Fruit fly (Drosophila melanogaster) Kc167 (cell line): ENCODE measurements around the gene CG32603.

ENCODE experiments used
- Myc ChIP-seq: fragments of >200 bp; optimal IDR thresholded peaks from 2 replicates; lab custom pipeline; 2017; ENCODE audit warnings: missing external identifiers
- Sin3A ChIP-seq: fragments of >200 bp; optimal IDR thresholded peaks from 2 replicates; lab custom pipeline; 2018; ENCODE audit warnings: missing external identifiers
- h ChIP-seq: fragments of >200 bp; optimal IDR thresholded peaks from 3 replicates; lab custom pipeline; 2018; ENCODE audit warnings: missing external identifiers
- insv ChIP-seq: fragments of >200 bp; optimal IDR thresholded peaks from 3 replicates; lab custom pipeline; 2018; ENCODE audit warnings: missing external identifiers
- psq ChIP-seq: fragments of >200 bp; optimal IDR thresholded peaks from 2 replicates; lab custom pipeline; 2017; ENCODE audit warnings: missing external identifiers
- ttk ChIP-seq: sonication (Bioruptor generic); optimal IDR thresholded peaks from 2 replicates; lab custom pipeline; 2017; ENCODE audit warnings: missing external identifiers

Gene CG32603

DNA sequence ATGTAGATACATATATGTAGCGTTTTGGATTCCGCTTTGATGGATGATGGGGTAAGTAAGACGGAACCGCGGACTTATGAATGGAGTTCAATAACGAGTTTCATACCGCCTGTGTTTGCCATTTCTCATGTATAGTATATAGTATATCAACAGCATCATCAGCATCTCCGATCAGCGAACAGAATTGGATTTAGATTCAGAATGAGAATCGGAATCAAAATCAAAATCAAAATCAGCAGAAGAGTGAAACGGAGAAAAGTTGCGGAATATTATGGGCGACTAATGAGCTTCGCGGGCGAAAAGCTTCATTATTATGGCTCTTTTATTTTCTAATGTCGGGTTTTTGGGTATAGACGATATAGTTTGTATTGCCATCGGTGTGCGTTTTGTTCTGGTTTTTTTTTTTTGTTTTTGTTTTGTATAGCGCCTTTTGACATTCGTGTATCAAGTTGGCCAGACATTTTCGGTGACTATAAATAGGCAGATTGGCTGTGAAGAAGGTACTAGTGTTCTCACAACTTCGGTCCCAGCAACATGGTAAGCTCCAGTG, at the start of gene CG32603:
Gene CG32603 (plus strand): TSS at position 500 of the 550 bp plus-strand sequence.
- TF ChIP-seq psq (lab: Kevin White, UChicago): no peak
- TF ChIP-seq ttk (lab: Kevin White, UChicago): no peak
- no peak for TF ChIP-seq insv (lab: Kevin White, UChicago)

DNA sequence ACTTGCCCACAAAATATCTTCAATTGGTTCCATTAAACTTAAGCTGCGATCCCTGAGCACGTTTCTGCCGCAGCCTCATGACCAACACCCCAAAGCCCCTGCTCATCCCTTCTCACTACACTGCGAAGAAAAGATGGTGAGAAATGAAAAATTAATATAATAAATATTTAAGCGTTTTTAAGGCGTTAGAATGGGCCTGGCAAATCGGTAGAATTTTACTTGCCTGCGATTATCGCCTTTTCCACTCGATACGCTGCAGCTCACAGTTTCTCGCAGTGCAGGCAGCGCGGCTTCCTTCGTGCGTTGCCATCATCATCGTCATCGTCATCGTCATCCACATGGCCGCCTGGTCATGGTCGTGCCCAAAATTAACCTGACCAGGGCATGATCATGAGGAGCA, 36.2 kb upstream of the CG32603 start:
- TF ChIP-seq Myc: no peak
- no peak for TF ChIP-seq Sin3A (lab: Kevin White, UChicago)
- TF ChIP-seq ttk (lab: Kevin White, UChicago): no peak
- TF ChIP-seq insv (lab: Kevin White, UChicago): no peak
- no peak for TF ChIP-seq psq (lab: Kevin White, UChicago)
- no peak for TF ChIP-seq h (lab: Kevin White, UChicago)

DNA sequence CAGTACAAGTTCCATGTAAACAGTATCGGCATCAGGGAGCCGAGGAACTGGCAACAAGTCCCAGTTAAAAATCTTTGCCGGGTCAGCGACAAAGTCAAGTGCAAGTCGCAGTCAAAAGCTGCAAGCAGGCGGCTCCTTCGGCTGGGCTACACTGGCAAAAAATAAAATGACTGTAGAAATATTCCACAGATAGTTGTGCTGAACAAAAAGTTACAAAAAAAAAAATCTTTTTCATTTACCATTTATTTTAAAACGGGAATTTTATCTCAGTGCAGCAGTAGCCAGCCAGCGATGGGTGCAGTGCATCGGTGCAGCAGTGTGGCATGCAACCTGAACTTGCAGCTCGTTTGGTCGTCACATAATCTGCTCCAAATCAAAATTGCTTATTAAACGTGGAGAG, 35.0 kb upstream of the CG32603 start:
- TF ChIP-seq Myc (no peak), ttk (lab: Kevin White, UChicago) (no peak), psq (lab: Kevin White, UChicago) (no peak), h (lab: Kevin White, UChicago) (no peak), insv (lab: Kevin White, UChicago) (no peak), Sin3A (lab: Kevin White, UChicago) (no peak)

DNA sequence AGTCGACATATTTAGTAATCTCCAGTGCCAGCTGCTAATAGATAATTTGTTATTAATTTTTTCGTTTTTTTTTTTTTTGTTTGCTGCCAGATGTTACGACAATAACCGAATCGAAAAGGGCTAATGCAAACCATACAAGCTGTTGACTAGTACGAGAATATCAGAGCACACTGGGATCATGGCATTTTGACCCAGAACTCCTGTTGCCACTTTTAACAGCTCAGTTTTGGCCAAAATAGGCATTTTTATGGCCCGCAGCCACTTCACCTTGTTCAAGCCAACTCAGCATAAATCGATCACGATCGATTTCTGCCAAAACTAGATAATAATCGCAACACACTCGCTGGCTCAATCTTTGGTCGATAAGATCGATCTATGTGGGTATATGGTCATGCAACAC, 32.5 kb upstream of the CG32603 start, which contains the start of gene CG12479:
Gene CG12479 (minus strand): TSS at position 101 of the 400 bp plus-strand sequence.
- TF ChIP-seq insv (lab: Kevin White, UChicago) (no peak), psq (lab: Kevin White, UChicago) (no peak), Myc (no peak), Sin3A (lab: Kevin White, UChicago) (no peak), ttk (lab: Kevin White, UChicago) (no peak), h (lab: Kevin White, UChicago) (no peak)

DNA sequence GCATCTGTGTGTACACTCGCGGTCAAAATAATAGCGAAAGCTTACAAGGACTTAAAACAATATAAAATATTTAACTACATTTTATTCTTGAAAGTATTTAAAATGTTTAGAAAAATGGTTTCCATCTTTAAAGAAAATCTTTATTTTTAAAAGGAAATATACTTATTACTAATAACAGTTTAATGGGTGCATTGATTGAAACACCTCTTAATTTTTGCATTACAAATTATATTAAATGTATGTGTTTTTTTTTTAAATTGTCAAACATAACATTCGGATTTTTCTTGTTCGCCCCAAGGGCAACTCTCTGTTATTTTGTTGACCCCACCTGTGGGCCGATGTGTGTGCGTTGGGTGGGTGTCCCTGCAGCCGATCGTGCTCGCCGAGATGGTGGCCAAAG, 30.7 kb upstream of the CG32603 start:
- TF ChIP-seq psq (lab: Kevin White, UChicago) (no peak), Sin3A (lab: Kevin White, UChicago) (no peak), ttk (lab: Kevin White, UChicago) (no peak), h (lab: Kevin White, UChicago) (no peak), insv (lab: Kevin White, UChicago) (no peak), Myc (no peak)

DNA sequence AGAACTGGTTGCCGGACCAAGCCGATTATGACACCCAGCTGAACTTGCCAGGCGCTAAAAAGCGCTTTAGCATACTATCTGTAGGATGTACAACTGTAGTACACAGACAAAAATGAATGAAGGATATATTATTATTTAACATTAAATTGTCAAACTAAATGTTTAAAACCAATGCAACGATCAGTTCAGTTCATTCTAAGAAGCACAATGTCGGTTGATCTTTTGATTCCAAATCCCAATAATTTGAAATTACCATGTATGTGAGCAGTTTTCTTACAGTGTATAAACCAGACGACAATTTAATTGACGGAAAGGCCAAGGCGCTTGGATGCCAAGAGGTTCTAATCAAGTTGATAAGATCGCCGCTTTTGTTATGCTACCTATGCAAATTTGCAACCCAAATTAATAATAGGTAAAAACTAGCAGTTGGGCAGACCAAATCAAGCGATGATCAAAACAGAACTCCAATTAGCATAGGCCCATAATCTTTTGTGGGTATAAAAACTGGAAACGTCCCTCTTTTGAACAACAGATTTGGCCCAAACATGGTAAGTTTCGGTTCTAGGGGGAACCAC, 15.2 kb upstream of the CG32603 start, which contains the start of gene CG12480:
Gene CG12480 (plus strand): TSS at position 525 of the 575 bp plus-strand sequence.
- TF ChIP-seq h (lab: Kevin White, UChicago): no peak
- no peak for TF ChIP-seq Sin3A (lab: Kevin White, UChicago)
- no peak for TF ChIP-seq psq (lab: Kevin White, UChicago)
- no peak for TF ChIP-seq insv (lab: Kevin White, UChicago)
- TF ChIP-seq ttk (lab: Kevin White, UChicago): no peak
- TF ChIP-seq Myc: no peak

DNA sequence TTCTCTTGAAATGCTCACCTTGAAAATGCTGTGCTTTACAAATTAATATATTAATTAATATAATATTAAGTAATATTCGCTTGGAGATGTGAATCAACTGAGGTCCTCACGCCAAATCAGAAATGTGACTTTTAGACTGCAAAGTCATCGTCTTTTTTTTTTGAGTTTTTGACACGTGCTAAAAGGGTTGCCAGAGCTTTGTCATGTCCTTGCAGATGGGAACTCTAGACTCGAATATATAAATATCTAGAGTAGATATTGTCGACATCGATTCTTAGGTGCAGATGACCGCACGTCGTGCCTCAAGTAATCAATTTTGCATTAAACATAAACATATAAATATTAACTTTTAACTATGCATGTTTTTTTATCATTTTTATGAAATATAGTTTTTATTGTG, 11.8 kb upstream of the CG32603 start, which contains the start of gene betaNACtes1:
Gene betaNACtes1 (minus strand): TSS at position 101 of the 400 bp plus-strand sequence.
- TF ChIP-seq Myc (no peak), psq (lab: Kevin White, UChicago) (no peak), h (lab: Kevin White, UChicago) (no peak), Sin3A (lab: Kevin White, UChicago) (no peak), ttk (lab: Kevin White, UChicago) (no peak), insv (lab: Kevin White, UChicago) (no peak)

DNA sequence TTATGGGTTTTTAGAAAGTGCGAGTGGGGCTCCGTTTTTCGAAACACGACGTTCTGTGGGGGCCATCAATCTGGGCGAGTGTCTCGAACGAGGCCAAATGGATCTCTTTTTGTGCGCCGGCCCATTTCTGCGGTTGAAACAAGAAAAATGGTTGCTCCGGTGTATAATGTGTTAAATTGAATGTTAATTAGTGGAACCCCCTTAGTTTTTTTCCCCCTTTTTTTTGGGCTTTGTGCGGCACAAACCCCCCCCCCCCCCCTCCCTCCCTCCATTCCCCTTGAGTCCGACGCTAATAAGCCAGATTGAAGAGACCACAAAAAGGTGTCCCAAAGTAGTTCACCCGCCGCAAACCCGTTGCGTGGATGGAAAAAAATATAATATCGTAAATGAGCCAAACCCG, 10.7 kb upstream of the CG32603 start:
- TF ChIP-seq insv (lab: Kevin White, UChicago) (no peak), h (lab: Kevin White, UChicago) (no peak)

DNA sequence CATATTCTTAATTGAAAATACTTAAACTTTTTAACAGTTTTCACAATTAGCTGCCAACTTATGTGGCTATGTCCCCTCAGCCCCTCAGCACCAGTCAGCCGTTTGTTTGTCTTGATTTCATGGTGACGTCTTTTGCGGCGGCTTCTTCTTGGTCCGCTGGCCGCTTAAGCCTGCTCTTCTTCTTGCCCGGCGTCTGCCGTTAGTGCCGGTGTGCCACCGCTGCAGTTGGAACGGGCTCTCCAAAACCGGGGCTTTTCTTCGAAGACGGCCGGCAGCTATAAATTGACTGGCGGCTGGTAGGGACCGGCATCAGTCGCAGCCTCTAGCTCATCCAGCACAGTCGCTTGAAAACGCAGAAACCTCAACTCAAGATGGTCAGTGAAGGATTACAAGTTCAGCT, 9.9 kb upstream of the CG32603 start, which contains the start of gene CG1368:
Gene CG1368 (plus strand): TSS at position 301 of the 400 bp plus-strand sequence.
- TF ChIP-seq Sin3A (lab: Kevin White, UChicago) (no peak), Myc (no peak)

DNA sequence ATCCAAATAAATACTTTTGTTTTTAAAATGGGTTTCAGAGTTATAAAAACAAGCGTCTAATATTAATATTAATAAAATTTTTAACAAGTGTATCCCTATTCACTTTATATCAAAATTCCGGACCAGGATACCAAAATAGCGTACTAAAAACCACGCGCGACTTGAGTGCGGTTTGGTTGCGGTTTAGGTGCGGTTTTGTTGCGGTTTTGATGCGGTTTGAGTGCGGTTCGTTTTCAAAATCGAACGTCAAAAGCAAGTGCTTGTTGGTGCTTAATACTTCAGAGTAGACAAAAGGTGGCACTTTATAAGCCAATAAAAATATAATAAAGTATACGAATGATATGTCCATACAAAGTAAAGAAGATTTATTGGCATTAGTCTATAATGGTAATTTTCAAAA, 8.7 kb upstream of the CG32603 start:
- TF ChIP-seq h (lab: Kevin White, UChicago) (no peak), insv (lab: Kevin White, UChicago) (no peak), psq (lab: Kevin White, UChicago) (no peak), ttk (lab: Kevin White, UChicago) (no peak), Myc (no peak), Sin3A (lab: Kevin White, UChicago) (no peak)

DNA sequence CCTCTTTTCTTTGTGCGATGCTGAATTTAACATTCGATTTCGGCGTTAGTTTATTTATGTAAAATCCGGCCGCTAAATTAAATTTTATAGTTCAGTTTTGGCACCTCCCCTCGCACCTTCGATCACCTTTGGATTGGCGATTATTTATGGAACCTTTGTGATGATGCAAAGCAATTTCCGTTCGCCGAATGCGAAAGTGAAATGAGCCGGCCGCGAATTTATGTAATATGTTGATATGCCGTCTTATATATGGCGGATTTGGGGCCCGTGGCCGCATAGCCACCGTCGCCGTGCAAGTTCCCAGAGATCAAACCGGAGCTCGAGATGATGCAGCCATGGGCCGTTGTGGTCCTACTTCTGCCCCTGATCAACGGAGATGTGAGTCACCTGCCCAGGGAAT, 7.7 kb upstream of the CG32603 start, which contains the start of gene CG11581:
Gene CG11581 (plus strand): TSS at position 301 of the 400 bp plus-strand sequence.
- TF ChIP-seq psq (lab: Kevin White, UChicago): no peak

DNA sequence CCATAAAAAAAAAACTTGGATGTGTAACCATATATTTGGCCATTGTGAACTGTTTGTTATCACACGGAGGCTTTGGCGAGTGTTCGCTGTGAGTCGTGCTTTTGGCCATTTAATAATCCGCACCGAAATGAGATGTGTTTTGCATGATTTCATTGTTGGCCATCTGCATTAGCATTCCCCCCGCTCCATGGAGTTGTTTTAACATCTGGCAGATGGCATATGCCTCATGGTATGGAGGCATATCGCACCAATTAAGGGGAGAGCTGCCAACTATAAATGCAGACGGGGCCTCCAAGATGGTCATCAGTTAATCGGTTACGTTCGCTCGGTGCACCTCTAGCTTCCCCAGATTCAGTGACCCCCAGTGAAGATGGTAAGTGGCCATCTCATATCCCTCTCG, 3.6 kb upstream of the CG32603 start, which contains the start of gene CG11584:
Gene CG11584 (plus strand): TSS at position 301 of the 400 bp plus-strand sequence.
- TF ChIP-seq Myc (no peak), Sin3A (lab: Kevin White, UChicago) (no peak), ttk (lab: Kevin White, UChicago) (no peak), h (lab: Kevin White, UChicago) (no peak), insv (lab: Kevin White, UChicago) (no peak), psq (lab: Kevin White, UChicago) (no peak)
